Worm (Caenorhabditis elegans) whole organism, midembryonic: ENCODE data around the gene C03G6.17.

Source experiments
- cog-1 ChIP-seq: sonication (generic microtip); optimal IDR thresholded peaks from 2 replicates; lab custom pipeline; 2016; ENCODE audit warnings: missing genetic modification characterization, missing compliant biosample characterization
- flt-1 ChIP-seq: fragments of 200-800 bp; sonication (Bioruptor generic); IDR thresholded peaks from 2 replicates; pipeline ENCODE4 v1.3.6; 2022; ENCODE audit warnings: missing genetic modification characterization, missing compliant biosample characterization
- klf-2 ChIP-seq: fragments of 200-800 bp; sonication (Bioruptor generic); conservative IDR thresholded peaks from 2 replicates; pipeline ENCODE4 v1.3.6; 2022; ENCODE audit warnings: missing genetic modification reagents, missing genetic modification characterization, missing compliant biosample characterization
- ref-1 ChIP-seq: fragments of 200-800 bp; sonication (Bioruptor generic); conservative IDR thresholded peaks from 2 replicates; pipeline ENCODE4 v1.3.6; 2022; ENCODE audit warnings: missing genetic modification reagents, missing genetic modification characterization, missing compliant biosample characterization
- tab-1 ChIP-seq: fragments of 200-800 bp; sonication (Bioruptor generic); IDR thresholded peaks from 2 replicates; pipeline ENCODE4 v1.3.6; 2022; ENCODE audit warnings: missing genetic modification characterization, missing compliant biosample characterization

- TF ChIP-seq tab-1 (GFP tag; lab: Robert Waterston, UW): no peak
- TF ChIP-seq ref-1: no peak
- no peak for TF ChIP-seq cog-1 (tag; lab: Kevin White, UChicago)
- TF ChIP-seq flt-1 (GFP tag; lab: Robert Waterston, UW): no peak
- TF ChIP-seq klf-2 (GFP tag; lab: Robert Waterston, UW): no peak
Observed at ce11 chrV:7339831-7340230, 41.1 kb downstream of the C03G6.17 start, which contains the start of gene srh-187.
